Worm (Caenorhabditis elegans): ENCODE data around the gene F57B1.6.

- TF ChIP-seq sma-9 (GFP tag; optimal IDR thresholded peaks at IDR 0.05) (peak; percentile 71), sma-9 (tag; optimal IDR thresholded peaks at IDR 0.05) (no peak), lin-11 (tag; optimal IDR thresholded peaks at IDR 0.05) (no peak), lin-39 (tag; optimal IDR thresholded peaks at IDR 0.05) (no peak), nhr-237 (tag; optimal IDR thresholded peaks at IDR 0.05) (no peak)
These were observed 50.1 kb downstream of the F57B1.6 start for ce11 chrV:13259527-13259926.

All from whole organism, L2 larva.